Fruit fly (Drosophila melanogaster) whole organism: Measurements from ENCODE around the gene Zw10.

ENCODE experiments used
- CG8478 ChIP-seq: fragments of >200 bp; optimal IDR thresholded peaks from 2 replicates; lab custom pipeline; 2018; ENCODE audit warnings: inconsistent platforms
- Dll ChIP-seq: fragments of >200 bp; optimal IDR thresholded peaks from 2 replicates; lab custom pipeline; 2017
- EcR ChIP-seq, 2 experiments: fragments of >200 bp; optimal IDR thresholded peaks; 2 replicates each; lab custom pipeline; 2017; ENCODE audit warnings: missing biosample characterization in 2 of 2, missing genetic modification characterization in 2 of 2, missing genetic modification reagents in 2 of 2
- pan ChIP-seq: fragments of >200 bp; optimal IDR thresholded peaks from 2 replicates; lab custom pipeline; 2017
- psq ChIP-seq: fragments of >200 bp; optimal IDR thresholded peaks from 2 replicates; lab custom pipeline; 2017
- usp ChIP-seq: fragments of >200 bp; optimal IDR thresholded peaks from 2 replicates; lab custom pipeline; 2017; ENCODE audit warnings: missing biosample characterization, missing genetic modification characterization, mixed read lengths

Gene Zw10

dm6 chrX:2652124-2652923 lies 48.3 kb downstream of the Zw10 start:
- TF ChIP-seq EcR (GFP tag; optimal IDR thresholded peaks at IDR 0.05; lab: Kevin White, UChicago) (no peak), Dll (lab: Kevin White, UChicago) (peak; percentile 7), psq (lab: Kevin White, UChicago) (no peak)

dm6 chrX:2653533-2654296 lies 49.7 kb downstream of the Zw10 start:
- TF ChIP-seq Dll (lab: Kevin White, UChicago) (no peak), usp (GFP tag; lab: Kevin White, UChicago) (no peak), EcR (GFP tag; optimal IDR thresholded peaks at IDR 0.05; lab: Kevin White, UChicago) (no peak), psq (lab: Kevin White, UChicago) (no peak), pan (lab: Kevin White, UChicago) (no peak), CG8478 (lab: Kevin White, UChicago) (no peak)

- TF ChIP-seq psq (lab: Kevin White, UChicago) (no peak), CG8478 (lab: Kevin White, UChicago) (no peak), usp (GFP tag; lab: Kevin White, UChicago) (no peak), pan (lab: Kevin White, UChicago) (no peak), EcR (GFP tag; optimal IDR thresholded peaks at IDR 0.05; lab: Kevin White, UChicago) (no peak), Dll (lab: Kevin White, UChicago) (no peak)
These were observed 51.5 kb downstream of the Zw10 start for dm6 chrX:2655479-2655878.

- TF ChIP-seq usp (GFP tag; lab: Kevin White, UChicago), result no peak
- no peak for TF ChIP-seq EcR (GFP tag; optimal IDR thresholded peaks at IDR 0.05; lab: Kevin White, UChicago)
- TF ChIP-seq psq (lab: Kevin White, UChicago), result no peak
- TF ChIP-seq Dll (lab: Kevin White, UChicago), result no peak
- TF ChIP-seq pan (lab: Kevin White, UChicago), result no peak
- no peak for TF ChIP-seq CG8478 (lab: Kevin White, UChicago)
These were observed 52.0 kb downstream of the Zw10 start for dm6 chrX:2655998-2656397.
